Worm (Caenorhabditis elegans) whole organism, L4 larva: Measurements from ENCODE around the gene T13A10.64.

ENCODE experiments used
- ama-1 ChIP-seq: fragments of 150-350 bp; optimal IDR thresholded peaks from 2 replicates; lab custom pipeline; 2014; ENCODE audit warnings: inconsistent platforms, mixed read lengths
- ceh-20 ChIP-seq: fragments of 200-800 bp; sonication (Bioruptor generic); IDR thresholded peaks from 2 replicates; pipeline ENCODE4 v1.3.6; 2022; ENCODE audit warnings: missing genetic modification reagents, missing genetic modification characterization, missing compliant biosample characterization
- cey-2 ChIP-seq: sonication (generic microtip); optimal IDR thresholded peaks from 3 replicates; lab custom pipeline; 2017; ENCODE audit warnings: missing genetic modification characterization, mild to moderate bottlenecking, missing compliant biosample characterization, antibody characterized with exemption, borderline replicate concordance; ENCODE audit not compliant: insufficient read depth
- daf-12 ChIP-seq: fragments of 150-350 bp; optimal IDR thresholded peaks from 2 replicates; lab custom pipeline; 2014; ENCODE audit warnings: missing biosample characterization, missing genetic modification reagents, missing genetic modification characterization
- fkh-10 ChIP-seq: fragments of 150-350 bp; optimal IDR thresholded peaks from 2 replicates; lab custom pipeline; 2014; ENCODE audit warnings: missing biosample characterization, missing genetic modification reagents, missing genetic modification characterization
- lin-39 ChIP-seq: fragments of 150-350 bp; optimal IDR thresholded peaks from 2 replicates; lab custom pipeline; 2014; ENCODE audit warnings: missing biosample characterization, missing genetic modification reagents, missing genetic modification characterization
- lir-3 ChIP-seq: sonication (generic microtip); optimal IDR thresholded peaks from 2 replicates; lab custom pipeline; 2016; ENCODE audit warnings: mild to moderate bottlenecking, missing genetic modification characterization, missing compliant biosample characterization
- madf-5 ChIP-seq, 2 experiments: fragments of 200-800 bp; sonication (Bioruptor generic); IDR thresholded peaks; 2 replicates each; pipeline ENCODE4 v1.3.6; 2022; ENCODE audit warnings: missing compliant biosample characterization in 2 of 2, missing genetic modification characterization in 2 of 2
- mdl-1 ChIP-seq, 2 experiments: fragments of 150-350 bp in 1 of 2; sonication (generic microtip) in 1 of 2; optimal IDR thresholded peaks; 2 replicates each; lab custom pipeline; 2014 to 2017; ENCODE audit warnings: missing biosample characterization in 2 of 2, missing genetic modification characterization in 2 of 2
- nhr-11 ChIP-seq: fragments of 150-350 bp; optimal IDR thresholded peaks from 2 replicates; lab custom pipeline; 2014; ENCODE audit warnings: missing biosample characterization, missing genetic modification characterization
- nhr-6 ChIP-seq: fragments of 150-350 bp; optimal IDR thresholded peaks from 2 replicates; lab custom pipeline; 2014; ENCODE audit warnings: missing biosample characterization, missing genetic modification characterization
- php-3 ChIP-seq: fragments of 200-800 bp; sonication (Bioruptor generic); IDR thresholded peaks from 2 replicates; pipeline ENCODE4 v1.3.6; 2022; ENCODE audit warnings: missing genetic modification reagents, missing genetic modification characterization, missing compliant biosample characterization
- skn-1 ChIP-seq: fragments of 150-350 bp; optimal IDR thresholded peaks from 2 replicates; lab custom pipeline; 2014; ENCODE audit warnings: missing biosample characterization, missing genetic modification characterization

DNA sequence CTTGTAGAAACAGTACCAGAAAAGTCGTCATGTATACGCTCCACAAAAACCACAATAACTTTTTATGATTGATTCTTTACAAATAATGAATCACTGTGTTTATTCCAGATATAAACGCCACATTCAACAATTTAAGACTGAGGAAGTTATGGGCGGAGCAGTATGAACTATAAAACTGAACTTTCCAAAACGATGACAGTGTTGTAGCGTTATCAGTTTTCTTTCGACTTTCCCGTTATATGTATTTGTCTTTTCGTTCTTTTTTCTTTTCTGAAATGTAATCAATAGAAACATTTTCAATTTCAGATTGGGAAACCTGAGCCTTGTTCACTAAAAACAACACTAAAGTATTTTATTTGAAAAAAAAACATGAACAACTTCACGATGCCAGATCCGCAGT, 37.7 kb upstream of the T13A10.64 start, which contains the start of gene C49A9.9:
- TF ChIP-seq daf-12 (tag; lab: Kevin White, UChicago) (no peak), nhr-11 (tag; lab: Kevin White, UChicago) (no peak), lin-39 (tag; lab: Kevin White, UChicago) (no peak), ama-1 (lab: Kevin White, UChicago) (no peak), cey-2 (no peak), nhr-6 (tag; lab: Kevin White, UChicago) (no peak), skn-1 (tag; lab: Kevin White, UChicago) (no peak), fkh-10 (no peak), ceh-20 (GFP tag; lab: Robert Waterston, UW) (no peak), madf-5 (GFP tag; IDR thresholded peaks at IDR 0.05; lab: Robert Waterston, UW) (no peak), php-3 (GFP tag; lab: Robert Waterston, UW) (no peak), mdl-1 (tag; optimal IDR thresholded peaks at IDR 0.05; lab: Kevin White, UChicago) (no peak), lir-3 (tag; lab: Kevin White, UChicago) (no peak)
